Fruit fly (Drosophila melanogaster): ENCODE results near the gene ninaB.
A peak's percentile ranks its signal among the peaks of the same experiment; 100 is the strongest.

ninaB gene

dm6 chr3R:13700192-13700591, at the start of gene ninaB:
TSS of gene ninaB (plus strand) at chr3R:13700565.
- TF ChIP-seq CG9948 (tag; optimal IDR thresholded peaks at IDR 0.05): no peak
- TF ChIP-seq CG15710 (tag; optimal IDR thresholded peaks at IDR 0.05): no peak
- TF ChIP-seq gl (tag; optimal IDR thresholded peaks at IDR 0.05): no peak
- TF ChIP-seq rn (GFP tag; IDR thresholded peaks at IDR 0.05): no peak

- TF ChIP-seq CG13204 (GFP tag; optimal IDR thresholded peaks at IDR 0.05): no peak
- no peak for TF ChIP-seq gl (tag; optimal IDR thresholded peaks at IDR 0.05)
- TF ChIP-seq CG12605 (GFP tag; IDR thresholded peaks at IDR 0.05): no peak
- no peak for TF ChIP-seq CG8159 (tag; optimal IDR thresholded peaks at IDR 0.05)
- no peak for TF ChIP-seq Pif1A (GFP tag; optimal IDR thresholded peaks at IDR 0.05)
- TF ChIP-seq CG9948 (tag; optimal IDR thresholded peaks at IDR 0.05): no peak
- no peak for TF ChIP-seq EcR (GFP tag; optimal IDR thresholded peaks at IDR 0.05)
- no peak for TF ChIP-seq rn (GFP tag; IDR thresholded peaks at IDR 0.05)
Measured at dm6 chr3R:13656294-13656693, 44.1 kb upstream of the ninaB start, which contains the start of gene Rbp4. TSS of gene Rbp4 (minus strand) at chr3R:13656394.

- no peak for TF ChIP-seq CG9948 (tag; optimal IDR thresholded peaks at IDR 0.05)
- peak; percentile 5; the same call in 1 of the 2 replicates for TF ChIP-seq CG12605 (GFP tag; IDR thresholded peaks at IDR 0.05)
- TF ChIP-seq Pif1A (GFP tag; optimal IDR thresholded peaks at IDR 0.05): no peak
- TF ChIP-seq Snoo (tag; optimal IDR thresholded peaks at IDR 0.05): no peak
- no peak for TF ChIP-seq Ets98B (GFP tag; IDR thresholded peaks at IDR 0.05)
- TF ChIP-seq CG8301 (tag; optimal IDR thresholded peaks at IDR 0.05): no peak
- TF ChIP-seq EcR (GFP tag; optimal IDR thresholded peaks at IDR 0.05): peak; percentile 81
- no peak for TF ChIP-seq CG14655 (GFP tag; optimal IDR thresholded peaks at IDR 0.05)
- TF ChIP-seq D1 (tag; optimal IDR thresholded peaks at IDR 0.05): no peak
- 0 out of 2 replicates have a peak, but pooled peaks have one; percentile 18 for TF ChIP-seq CG32121 (GFP tag; IDR thresholded peaks at IDR 0.05)
- no peak for TF ChIP-seq rn (GFP tag; IDR thresholded peaks at IDR 0.05)
- no peak for TF ChIP-seq CG17806 (tag; optimal IDR thresholded peaks at IDR 0.05)
- TF ChIP-seq CG4496 (GFP tag; IDR thresholded peaks at IDR 0.05): peak; percentile 61
- peak; percentile 45 for TF ChIP-seq gl (tag; optimal IDR thresholded peaks at IDR 0.05)
- TF ChIP-seq CG15710 (tag; optimal IDR thresholded peaks at IDR 0.05): peak; percentile 23
- TF ChIP-seq CG8159 (tag; optimal IDR thresholded peaks at IDR 0.05): no peak
- no peak for TF ChIP-seq CG13204 (GFP tag; optimal IDR thresholded peaks at IDR 0.05)
- peak; percentile 38; the same call in 1 of the 3 replicates for TF ChIP-seq fd96Ca (GFP tag; IDR thresholded peaks at IDR 0.05)
- no peak for TF ChIP-seq CG34367 (tag; optimal IDR thresholded peaks at IDR 0.05)
- no peak for TF ChIP-seq CG10348 (GFP tag; IDR thresholded peaks at IDR 0.05)
- no peak for TF ChIP-seq Pif1B (GFP tag; optimal IDR thresholded peaks at IDR 0.05)
Measured at dm6 chr3R:13659865-13660738, 40.3 kb upstream of the ninaB start, which contains the start of gene Hrb87F. TSS of gene Hrb87F (minus strand) at chr3R:13660531.

- TF ChIP-seq CG17806 (tag; optimal IDR thresholded peaks at IDR 0.05) (no peak), gl (tag; optimal IDR thresholded peaks at IDR 0.05) (peak; percentile 48), CG15710 (tag; optimal IDR thresholded peaks at IDR 0.05) (peak; percentile 18), CG9948 (tag; optimal IDR thresholded peaks at IDR 0.05) (no peak), CG4496 (GFP tag; IDR thresholded peaks at IDR 0.05) (peak; percentile 60; the same call in 1 of the 3 replicates), fd96Ca (GFP tag; IDR thresholded peaks at IDR 0.05) (peak; percentile 30; the same call in 1 of the 3 replicates), CG10348 (GFP tag; IDR thresholded peaks at IDR 0.05) (no peak), Pif1A (GFP tag; optimal IDR thresholded peaks at IDR 0.05) (peak; percentile 44), CG12605 (GFP tag; IDR thresholded peaks at IDR 0.05) (0 out of 2 replicates have a peak, but pooled peaks have one; percentile 33), Ets98B (GFP tag; IDR thresholded peaks at IDR 0.05) (peak; percentile 43), D1 (tag; optimal IDR thresholded peaks at IDR 0.05) (no peak), CG8159 (tag; optimal IDR thresholded peaks at IDR 0.05) (no peak), Pif1B (GFP tag; optimal IDR thresholded peaks at IDR 0.05) (peak; percentile 54), CG13204 (GFP tag; optimal IDR thresholded peaks at IDR 0.05) (no peak), EcR (GFP tag; optimal IDR thresholded peaks at IDR 0.05) (peak; percentile 23), rn (GFP tag; IDR thresholded peaks at IDR 0.05) (no peak), CG34367 (tag; optimal IDR thresholded peaks at IDR 0.05) (peak; percentile 31), CG8301 (tag; optimal IDR thresholded peaks at IDR 0.05) (peak; percentile 44), CG32121 (GFP tag; IDR thresholded peaks at IDR 0.05) (peak; percentile 30; the same call in 1 of the 2 replicates), CG14655 (GFP tag; optimal IDR thresholded peaks at IDR 0.05) (no peak), Snoo (tag; optimal IDR thresholded peaks at IDR 0.05) (peak; percentile 73)
Measured at dm6 chr3R:13660924-13661659, 39.3 kb upstream of the ninaB start, which contains the start of gene B52. TSS of gene B52 (plus strand) at chr3R:13661311.

- TF ChIP-seq CG8301 (tag; optimal IDR thresholded peaks at IDR 0.05) (no peak), CG8159 (tag; optimal IDR thresholded peaks at IDR 0.05) (no peak), CG34367 (tag; optimal IDR thresholded peaks at IDR 0.05) (no peak), D1 (tag; optimal IDR thresholded peaks at IDR 0.05) (no peak), CG15710 (tag; optimal IDR thresholded peaks at IDR 0.05) (no peak), CG4496 (GFP tag; IDR thresholded peaks at IDR 0.05) (no peak), rn (GFP tag; IDR thresholded peaks at IDR 0.05) (no peak), CG13204 (GFP tag; optimal IDR thresholded peaks at IDR 0.05) (no peak), gl (tag; optimal IDR thresholded peaks at IDR 0.05) (no peak), CG14655 (GFP tag; optimal IDR thresholded peaks at IDR 0.05) (no peak), CG12605 (GFP tag; IDR thresholded peaks at IDR 0.05) (no peak), CG10348 (GFP tag; IDR thresholded peaks at IDR 0.05) (no peak), fd96Ca (GFP tag; IDR thresholded peaks at IDR 0.05) (no peak)
Measured at dm6 chr3R:13662149-13662548, 38.2 kb upstream of the ninaB start.
